Worm (Caenorhabditis elegans): ENCODE measurements around the gene grd-2.

ce11 chrV:20648868-20649267 lies 39.3 kb downstream of the grd-2 start:
- no peak for TF ChIP-seq ceh-20 (GFP tag; IDR thresholded peaks at IDR 0.05)
- TF ChIP-seq dpl-1 (GFP tag; optimal IDR thresholded peaks at IDR 0.05): no peak
- no peak for TF ChIP-seq lin-13 (GFP tag; optimal IDR thresholded peaks at IDR 0.05)
- TF ChIP-seq dmd-6 (GFP tag; IDR thresholded peaks at IDR 0.05): no peak
- TF ChIP-seq lsy-2 (tag; optimal IDR thresholded peaks at IDR 0.05): no peak
- no peak for TF ChIP-seq unc-62 (GFP tag; optimal IDR thresholded peaks at IDR 0.05 in 1 of 2)
- no peak for TF ChIP-seq unc-62 (tag; optimal IDR thresholded peaks at IDR 0.05)
- no peak for TF ChIP-seq fkh-10 (GFP tag; optimal IDR thresholded peaks at IDR 0.05)
- TF ChIP-seq lin-15B (tag; optimal IDR thresholded peaks at IDR 0.05): no peak
- TF ChIP-seq ztf-11 (tag; optimal IDR thresholded peaks at IDR 0.05): no peak

All from whole organism, L4 larva.